Fruit fly (Drosophila melanogaster) whole organism, prepupa: ENCODE data around the gene D2hgdh.

Experiments
- Blimp-1 ChIP-seq: fragments of 200-800 bp; sonication (Bioruptor generic); optimal IDR thresholded peaks from 3 replicates; lab custom pipeline; 2017; ENCODE audit warnings: missing biosample characterization, missing genetic modification characterization, mild to moderate bottlenecking, moderate library complexity, missing genetic modification reagents
- CG10669 ChIP-seq: fragments of 200-800 bp; sonication (Bioruptor generic); optimal IDR thresholded peaks from 3 replicates; lab custom pipeline; 2018; ENCODE audit warnings: missing biosample characterization, mild to moderate bottlenecking, missing genetic modification characterization, moderate library complexity
- CG11294 ChIP-seq: fragments of 200-800 bp; sonication (Bioruptor generic); IDR thresholded peaks from 2 replicates; pipeline ENCODE4 v1.3.6; 2022; ENCODE audit warnings: missing biosample characterization, missing genetic modification characterization
- CG11762 ChIP-seq: fragments of 200-800 bp; sonication (Bioruptor generic); optimal IDR thresholded peaks from 3 replicates; lab custom pipeline; 2016; ENCODE audit warnings: missing biosample characterization, missing genetic modification characterization; ENCODE audit not compliant: insufficient read depth
- CG11902 ChIP-seq: fragments of 200-800 bp; sonication (Bioruptor generic); optimal IDR thresholded peaks from 3 replicates; lab custom pipeline; 2016; ENCODE audit warnings: missing biosample characterization, missing genetic modification characterization
- CG15336 ChIP-seq: fragments of 200-800 bp; sonication (Bioruptor generic); IDR thresholded peaks from 2 replicates; pipeline ENCODE4 v1.3.6; 2022; ENCODE audit warnings: missing biosample characterization, missing genetic modification characterization
- CG16779 ChIP-seq: fragments of 200-800 bp; sonication (Bioruptor generic); optimal IDR thresholded peaks from 3 replicates; lab custom pipeline; 2017; ENCODE audit warnings: missing biosample characterization, mild to moderate bottlenecking, missing genetic modification characterization
- CG3032 ChIP-seq: fragments of 200-800 bp; optimal IDR thresholded peaks from 2 replicates; lab custom pipeline; 2019; ENCODE audit warnings: missing biosample characterization, mild to moderate bottlenecking, missing genetic modification characterization, moderate library complexity
- CG32006 ChIP-seq: fragments of 200-800 bp; sonication (Bioruptor generic); optimal IDR thresholded peaks from 3 replicates; lab custom pipeline; 2017; ENCODE audit warnings: missing biosample characterization, mild to moderate bottlenecking, missing genetic modification characterization
- CG34406 ChIP-seq: fragments of 200-800 bp; sonication (Bioruptor generic); optimal IDR thresholded peaks from 3 replicates; lab custom pipeline; 2016; ENCODE audit warnings: missing biosample characterization, missing genetic modification characterization
- CG4318 ChIP-seq: fragments of 200-800 bp; sonication (Bioruptor generic); optimal IDR thresholded peaks from 3 replicates; lab custom pipeline; 2017; ENCODE audit warnings: missing biosample characterization, mild to moderate bottlenecking, missing genetic modification characterization
- CG6163 ChIP-seq: fragments of 200-800 bp; sonication (Bioruptor generic); IDR thresholded peaks from 3 replicates; pipeline ENCODE4 v1.3.6; 2022; ENCODE audit warnings: missing biosample characterization, missing genetic modification characterization
- CG8119 ChIP-seq: fragments of 200-800 bp; sonication (Bioruptor generic); IDR thresholded peaks from 3 replicates; pipeline ENCODE4 v1.3.6; 2022; ENCODE audit warnings: missing biosample characterization, missing genetic modification characterization
- CG8319 ChIP-seq: fragments of 200-800 bp; sonication (Bioruptor generic); optimal IDR thresholded peaks from 3 replicates; lab custom pipeline; 2016; ENCODE audit warnings: missing biosample characterization, missing genetic modification characterization
- CG8632 ChIP-seq: fragments of 200-800 bp; sonication (Bioruptor generic); optimal IDR thresholded peaks from 3 replicates; lab custom pipeline; 2016; ENCODE audit warnings: missing biosample characterization, missing genetic modification characterization
- CG9139 ChIP-seq: fragments of 200-800 bp; sonication (Bioruptor generic); optimal IDR thresholded peaks from 3 replicates; lab custom pipeline; 2017; ENCODE audit warnings: missing biosample characterization, mild to moderate bottlenecking, missing genetic modification characterization
- Eip75B ChIP-seq: fragments of 200-800 bp; sonication (Bioruptor generic); optimal IDR thresholded peaks from 3 replicates; lab custom pipeline; 2016; ENCODE audit warnings: missing biosample characterization, missing genetic modification characterization
- Eip78C ChIP-seq: fragments of 200-800 bp; sonication (Bioruptor generic); peaks from one replicate; lab custom pipeline; 2016; ENCODE audit warnings: missing biosample characterization, missing genetic modification characterization
- Eip93F ChIP-seq: fragments of 200-800 bp; sonication (Bioruptor generic); optimal IDR thresholded peaks from 2 replicates; lab custom pipeline; 2016; ENCODE audit warnings: missing biosample characterization, mild to moderate bottlenecking, missing genetic modification characterization
- Ets21C ChIP-seq: fragments of 200-800 bp; sonication (Bioruptor generic); optimal IDR thresholded peaks from 3 replicates; lab custom pipeline; 2016; ENCODE audit warnings: missing biosample characterization, missing genetic modification characterization
- Ets96B ChIP-seq: fragments of 200-800 bp; optimal IDR thresholded peaks from 2 replicates; lab custom pipeline; 2019; ENCODE audit warnings: missing biosample characterization, mild to moderate bottlenecking, missing genetic modification characterization, moderate library complexity
- Hr39 ChIP-seq: fragments of 200-800 bp; sonication (Bioruptor generic); optimal IDR thresholded peaks from 2 replicates; lab custom pipeline; 2016; ENCODE audit warnings: missing biosample characterization, missing genetic modification characterization
- Lpt ChIP-seq: fragments of 200-800 bp; sonication (Bioruptor generic); optimal IDR thresholded peaks from 3 replicates; lab custom pipeline; 2016; ENCODE audit warnings: missing biosample characterization, missing genetic modification characterization
- Met ChIP-seq: fragments of 200-800 bp; sonication (Bioruptor generic); optimal IDR thresholded peaks from 3 replicates; lab custom pipeline; 2016; ENCODE audit warnings: missing biosample characterization, missing genetic modification characterization
- Smox ChIP-seq: fragments of 200-800 bp; sonication (Bioruptor generic); optimal IDR thresholded peaks from 3 replicates; lab custom pipeline; 2016; ENCODE audit warnings: missing biosample characterization, missing genetic modification characterization
- Sox14 ChIP-seq: fragments of 200-800 bp; sonication (Bioruptor generic); optimal IDR thresholded peaks from 3 replicates; lab custom pipeline; 2016; ENCODE audit warnings: missing biosample characterization, missing genetic modification characterization
- Sox15 ChIP-seq: fragments of 200-800 bp; sonication (Bioruptor generic); optimal IDR thresholded peaks from 3 replicates; lab custom pipeline; 2016; ENCODE audit warnings: missing biosample characterization, missing genetic modification characterization
- achi ChIP-seq: fragments of 200-800 bp; sonication (Bioruptor generic); optimal IDR thresholded peaks from 3 replicates; lab custom pipeline; 2016; ENCODE audit warnings: missing biosample characterization, missing genetic modification characterization
- acj6 ChIP-seq: fragments of 200-800 bp; sonication (Bioruptor generic); optimal IDR thresholded peaks from 3 replicates; lab custom pipeline; 2016; ENCODE audit warnings: missing biosample characterization, missing genetic modification characterization
- cyc ChIP-seq: fragments of 200-800 bp; sonication (Bioruptor generic); optimal IDR thresholded peaks from 3 replicates; lab custom pipeline; 2016; ENCODE audit warnings: missing biosample characterization, missing genetic modification characterization
- dac ChIP-seq: fragments of 200-800 bp; sonication (Bioruptor generic); optimal IDR thresholded peaks from 2 replicates; lab custom pipeline; 2017; ENCODE audit warnings: missing biosample characterization, mild to moderate bottlenecking, missing genetic modification characterization
- dsx ChIP-seq: fragments of 200-800 bp; optimal IDR thresholded peaks from 3 replicates; lab custom pipeline; 2019; ENCODE audit warnings: missing biosample characterization, mild to moderate bottlenecking, missing genetic modification characterization, moderate library complexity; ENCODE audit not compliant: poor library complexity, severe bottlenecking
- eg ChIP-seq: fragments of 200-800 bp; sonication (Bioruptor generic); IDR thresholded peaks from 3 replicates; pipeline ENCODE4 v1.3.6; 2022; ENCODE audit warnings: missing biosample characterization, missing genetic modification characterization
- fd59A ChIP-seq: fragments of 200-800 bp; sonication (Bioruptor generic); optimal IDR thresholded peaks from 2 replicates; lab custom pipeline; 2017; ENCODE audit warnings: missing biosample characterization, mild to moderate bottlenecking, missing genetic modification characterization, missing genetic modification reagents
- fkh ChIP-seq: fragments of 200-800 bp; sonication (Bioruptor generic); optimal IDR thresholded peaks from 3 replicates; lab custom pipeline; 2017; ENCODE audit warnings: missing biosample characterization, mild to moderate bottlenecking, missing genetic modification characterization, moderate library complexity
- lz ChIP-seq: fragments of 200-800 bp; sonication (Bioruptor generic); optimal IDR thresholded peaks from 3 replicates; lab custom pipeline; 2016; ENCODE audit warnings: missing biosample characterization, missing genetic modification characterization
- net ChIP-seq: fragments of 200-800 bp; sonication (Bioruptor generic); optimal IDR thresholded peaks from 3 replicates; lab custom pipeline; 2016; ENCODE audit warnings: missing biosample characterization, missing genetic modification characterization
- pdm3 ChIP-seq: fragments of 200-800 bp; sonication (Bioruptor generic); optimal IDR thresholded peaks from 3 replicates; lab custom pipeline; 2016; ENCODE audit warnings: missing biosample characterization, missing genetic modification characterization
- salr ChIP-seq, 2 experiments: fragments of 200-800 bp; sonication (Bioruptor generic); optimal IDR thresholded peaks; 3 replicates each; lab custom pipeline; 2016 to 2018; ENCODE audit warnings: missing biosample characterization in 2 of 2, missing genetic modification characterization in 2 of 2, mild to moderate bottlenecking in 1 of 2
- svp ChIP-seq: fragments of 200-800 bp; sonication (Bioruptor generic); peaks from one replicate; lab custom pipeline; 2016; ENCODE audit warnings: missing biosample characterization, missing genetic modification characterization
- topi ChIP-seq: fragments of 200-800 bp; sonication (Bioruptor generic); optimal IDR thresholded peaks from 3 replicates; lab custom pipeline; 2016; ENCODE audit warnings: missing biosample characterization, missing genetic modification characterization
- vri ChIP-seq: fragments of 200-800 bp; sonication (Bioruptor generic); optimal IDR thresholded peaks from 3 replicates; lab custom pipeline; 2016; ENCODE audit warnings: missing biosample characterization, mild to moderate bottlenecking, missing genetic modification characterization

The D2hgdh gene

dm6 chrX:2145690-2146470 lies 4.6 kb downstream of the D2hgdh start (continued):
- TF ChIP-seq Ets96B = peak; percentile 30
- peak; percentile 62 for TF ChIP-seq pdm3
- TF ChIP-seq CG15336 = peak; percentile 62
- TF ChIP-seq CG3032 = peak; percentile 52
- TF ChIP-seq Ets21C (GFP tag; lab: Kevin White, UChicago) = peak; percentile 65
- peak; percentile 39 for TF ChIP-seq CG11762 (GFP tag; lab: Kevin White, UChicago)
- peak; percentile 54 for TF ChIP-seq CG8319
- no peak for TF ChIP-seq CG11294 (GFP tag; lab: Robert Waterston, UW)
- TF ChIP-seq CG9139 (GFP tag; lab: Kevin White, UChicago) = no peak
- no peak for TF ChIP-seq Lpt (GFP tag; lab: Kevin White, UChicago)
- peak; percentile 67 for TF ChIP-seq CG32006 (GFP tag; lab: Kevin White, UChicago)
- TF ChIP-seq Smox (GFP tag; lab: Kevin White, UChicago) = peak; percentile 66
- TF ChIP-seq CG8632 (GFP tag; lab: Kevin White, UChicago) = peak; percentile 9
- peak; percentile 52 for TF ChIP-seq CG4318
- TF ChIP-seq achi (GFP tag; lab: Kevin White, UChicago) = peak; percentile 37
- peak; percentile 13 for TF ChIP-seq dsx (GFP tag; lab: Kevin White, UChicago)
- TF ChIP-seq Eip93F (GFP tag; lab: Kevin White, UChicago) = no peak
- TF ChIP-seq fkh (GFP tag; lab: Kevin White, UChicago) = peak; percentile 5
- TF ChIP-seq fd59A = peak; percentile 45
- TF ChIP-seq Met (GFP tag; lab: Kevin White, UChicago) = peak; percentile 64
- TF ChIP-seq Eip75B (GFP tag; lab: Kevin White, UChicago) = peak; percentile 66
- TF ChIP-seq CG8119 (GFP tag; lab: Robert Waterston, UW) = peak; percentile 60
- peak; percentile 6 for TF ChIP-seq CG34406 (GFP tag; lab: Kevin White, UChicago)
- peak; percentile 62 for TF ChIP-seq acj6 (GFP tag; lab: Kevin White, UChicago)
- peak; percentile 48 for TF ChIP-seq CG11902 (GFP tag; lab: Kevin White, UChicago)
- peak; percentile 73 for TF ChIP-seq lz
- TF ChIP-seq salr (GFP tag; optimal IDR thresholded peaks at IDR 0.05; lab: Kevin White, UChicago) = peak in 1 of 2 experiments; percentile 47
- no peak for TF ChIP-seq CG16779
- peak; percentile 57 for TF ChIP-seq net
- TF ChIP-seq dac (GFP tag; lab: Kevin White, UChicago) = peak; percentile 48
- peak; percentile 90 for TF ChIP-seq svp (GFP tag; lab: Kevin White, UChicago)
- TF ChIP-seq CG10669 (GFP tag; lab: Kevin White, UChicago) = peak; percentile 12
- TF ChIP-seq cyc (GFP tag; lab: Kevin White, UChicago) = peak; percentile 65
- TF ChIP-seq Sox15 = peak; percentile 41
- peak; percentile 67 for TF ChIP-seq topi
- peak; percentile 47 for TF ChIP-seq Sox14 (GFP tag; lab: Kevin White, UChicago)
- TF ChIP-seq Hr39 (GFP tag; lab: Kevin White, UChicago) = peak; percentile 78

DNA sequence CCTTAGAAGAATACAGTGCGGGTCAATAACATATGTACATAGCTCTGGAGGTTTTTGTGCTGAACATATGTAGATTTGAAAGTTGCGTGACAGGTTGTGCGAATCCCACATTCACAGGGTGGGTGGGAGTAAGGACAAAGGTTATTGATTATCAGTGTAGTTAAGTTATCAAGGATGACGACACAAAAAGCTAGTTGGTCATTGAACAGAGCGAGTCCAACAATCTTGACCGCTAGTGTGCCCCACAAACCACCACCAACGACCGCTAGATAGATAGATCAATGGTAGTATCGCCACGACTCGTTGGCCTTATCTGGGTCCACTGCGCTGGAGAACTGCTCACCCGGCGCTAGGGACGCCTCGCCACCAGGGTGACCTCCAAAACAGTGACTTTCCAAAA lies 5.3 kb downstream of the D2hgdh start:
- TF ChIP-seq CG6163 (GFP tag; lab: Robert Waterston, UW) (peak; percentile 36; the same call in 1 of the 3 replicates), Smox (GFP tag; lab: Kevin White, UChicago) (no peak), Eip78C (GFP tag; lab: Kevin White, UChicago) (peak; percentile 24), lz (no peak), CG32006 (GFP tag; lab: Kevin White, UChicago) (peak; percentile 0), Blimp-1 (GFP tag; lab: Kevin White, UChicago) (no peak), Eip93F (GFP tag; lab: Kevin White, UChicago) (no peak), CG15336 (no peak; the same call in 1 of the 2 replicates), CG8119 (GFP tag; lab: Robert Waterston, UW) (peak; percentile 28; the same call in 2 of the 3 replicates), Sox14 (GFP tag; lab: Kevin White, UChicago) (no peak), Lpt (GFP tag; lab: Kevin White, UChicago) (peak; percentile 6), eg (GFP tag; lab: Robert Waterston, UW) (peak; percentile 69), vri (no peak)
